Fruit fly (Drosophila melanogaster) whole organism, adult: Measurements from ENCODE around the gene sfl.

Experiments used
- CG7045 ChIP-seq: fragments of 200-800 bp; sonication (Bioruptor generic); optimal IDR thresholded peaks from 2 replicates; lab custom pipeline; 2017; ENCODE audit warnings: missing biosample characterization, mild to moderate bottlenecking, missing genetic modification characterization
- Clk ChIP-seq: fragments of 200-800 bp; sonication (Bioruptor generic); optimal IDR thresholded peaks from 2 replicates; lab custom pipeline; 2017; ENCODE audit warnings: missing biosample characterization, missing genetic modification characterization
- Crg-1 ChIP-seq: fragments of 200-800 bp; sonication (Bioruptor generic); optimal IDR thresholded peaks from 2 replicates; lab custom pipeline; 2016; ENCODE audit warnings: missing biosample characterization, missing genetic modification characterization
- cic ChIP-seq: fragments of 200-800 bp; sonication (Bioruptor generic); optimal IDR thresholded peaks from 2 replicates; lab custom pipeline; 2017; ENCODE audit warnings: missing biosample characterization, mild to moderate bottlenecking, missing genetic modification characterization, moderate library complexity
- cnc ChIP-seq, 2 experiments: fragments of >200 bp; optimal IDR thresholded peaks; 2 replicates each; lab custom pipeline; 2017
- tj ChIP-seq: fragments of 200-800 bp; sonication (Bioruptor generic); optimal IDR thresholded peaks from 3 replicates; lab custom pipeline; 2017; ENCODE audit warnings: missing biosample characterization, mild to moderate bottlenecking, missing genetic modification characterization, moderate library complexity
- toe ChIP-seq: fragments of 200-800 bp; sonication (Bioruptor generic); optimal IDR thresholded peaks from 2 replicates; lab custom pipeline; 2016; ENCODE audit warnings: missing biosample characterization, missing genetic modification characterization

- no peak for TF ChIP-seq CG7045 (GFP tag; lab: Kevin White, UChicago)
- TF ChIP-seq tj (GFP tag; lab: Kevin White, UChicago) = no peak
- no peak for TF ChIP-seq Clk (GFP tag; lab: Kevin White, UChicago)
- TF ChIP-seq cic (GFP tag; lab: Kevin White, UChicago) = no peak
- TF ChIP-seq Crg-1 (GFP tag; lab: Kevin White, UChicago) = no peak
- no peak for TF ChIP-seq toe (GFP tag; lab: Kevin White, UChicago)
- TF ChIP-seq cnc (optimal IDR thresholded peaks at IDR 0.05; lab: Kevin White, UChicago) = no peak
Measured at dm6 chr3L:6497990-6498389, 2.5 kb downstream of the sfl start.
